Fruit fly (Drosophila melanogaster): ENCODE results near the gene CG11109.

- no peak for TF ChIP-seq CTCF (optimal IDR thresholded peaks at IDR 0.05)
- TF ChIP-seq CG8478 (optimal IDR thresholded peaks at IDR 0.05), result no peak
Observed at dm6 chr3L:22848940-22849339, 23.1 kb upstream of the CG11109 start.

Measured in S2 (cell line).